Worm (Caenorhabditis elegans) whole organism, L4 larva: ENCODE results near the gene T28A8.4.

Experiments
- dpl-1 ChIP-seq: fragments of 150-350 bp; optimal IDR thresholded peaks from 2 replicates; lab custom pipeline; 2014; ENCODE audit warnings: missing biosample characterization, missing genetic modification reagents, missing genetic modification characterization
- lim-7 ChIP-seq: fragments of 200-800 bp; sonication (Bioruptor generic); IDR thresholded peaks from 2 replicates; pipeline ENCODE4 v1.3.6; 2022; ENCODE audit warnings: missing genetic modification characterization, missing compliant biosample characterization
- nhr-237 ChIP-seq: sonication (generic microtip); optimal IDR thresholded peaks from 2 replicates; lab custom pipeline; 2017; ENCODE audit warnings: missing biosample characterization, missing genetic modification characterization
- nhr-28 ChIP-seq: fragments of 150-350 bp; optimal IDR thresholded peaks from 2 replicates; lab custom pipeline; 2014; ENCODE audit warnings: missing biosample characterization, missing genetic modification characterization
- php-3 ChIP-seq: fragments of 200-800 bp; sonication (Bioruptor generic); IDR thresholded peaks from 2 replicates; pipeline ENCODE4 v1.3.6; 2022; ENCODE audit warnings: missing genetic modification reagents, missing genetic modification characterization, missing compliant biosample characterization
- snpc-4 ChIP-seq: fragments of 150-350 bp; optimal IDR thresholded peaks from 2 replicates; lab custom pipeline; 2014; ENCODE audit warnings: missing biosample characterization, missing genetic modification characterization
- unc-39 ChIP-seq: sonication (generic microtip); optimal IDR thresholded peaks from 2 replicates; lab custom pipeline; 2017; ENCODE audit warnings: missing biosample characterization, missing genetic modification characterization

DNA sequence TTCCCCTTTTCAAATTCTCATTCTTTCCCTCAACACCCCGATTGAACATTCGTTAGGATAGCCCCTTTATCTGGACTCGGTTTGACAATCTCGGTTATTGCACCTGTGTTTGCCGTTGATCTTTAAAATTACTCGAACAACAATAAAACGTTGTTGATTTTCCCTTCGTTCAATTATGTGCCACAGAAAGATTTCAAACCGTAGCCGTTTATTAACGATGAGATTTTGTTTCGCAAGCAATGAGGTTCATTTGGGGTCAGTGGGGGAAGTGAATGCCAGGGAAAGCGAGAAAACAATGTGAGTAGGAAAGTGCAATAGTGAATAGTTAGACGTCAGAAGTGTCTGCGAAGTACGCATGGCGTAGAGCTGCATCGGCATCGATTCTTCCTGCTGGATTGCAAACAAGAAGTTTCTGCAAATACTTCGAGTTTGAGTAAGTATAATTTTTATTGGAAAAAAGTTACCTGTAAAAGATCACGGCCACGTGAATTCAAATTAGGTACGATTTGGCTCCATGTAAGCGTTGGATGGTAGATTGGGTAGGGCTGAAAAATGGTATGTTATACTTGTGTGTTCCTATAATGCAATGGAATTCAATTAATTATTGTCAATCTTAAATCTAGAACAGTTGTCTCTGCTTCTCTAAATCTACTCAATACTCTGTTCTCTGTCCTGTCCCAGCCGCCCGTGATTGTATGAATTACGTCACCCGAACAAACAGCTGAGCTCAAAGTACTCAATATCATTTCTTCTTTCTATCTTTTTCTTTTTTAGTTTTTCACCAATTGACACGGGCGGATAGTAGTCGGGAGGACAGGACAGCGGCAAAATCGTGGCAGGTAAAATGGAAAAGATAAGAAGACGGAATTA lies 38.8 kb upstream of the T28A8.4 start, which contains the start of gene kel-3:
- TF ChIP-seq nhr-28: peak; percentile 91
- TF ChIP-seq nhr-237 (tag; lab: Kevin White, UChicago): peak; percentile 63
- peak; percentile 89 for TF ChIP-seq php-3 (GFP tag; lab: Robert Waterston, UW)
- no peak for TF ChIP-seq unc-39 (tag; lab: Kevin White, UChicago)
- TF ChIP-seq dpl-1 (GFP tag; lab: Kevin White, UChicago): peak; percentile 7
- TF ChIP-seq lim-7 (GFP tag; lab: Robert Waterston, UW): no peak; the same call in none of the 2 replicates
- no peak for TF ChIP-seq snpc-4 (tag; lab: Kevin White, UChicago)
